Fruit fly (Drosophila melanogaster) whole organism, embryonic: ENCODE measurements around the gene Rpt5.

Experiments
- Antp ChIP-seq: fragments of 200-800 bp; sonication (Bioruptor generic); optimal IDR thresholded peaks from 3 replicates; lab custom pipeline; 2016; ENCODE audit warnings: missing biosample characterization, missing genetic modification characterization
- Bgb ChIP-seq: fragments of 200-800 bp; sonication (Bioruptor generic); IDR thresholded peaks from 2 replicates; pipeline ENCODE4 v1.3.6; 2022; ENCODE audit warnings: missing biosample characterization, missing genetic modification characterization; ENCODE audit not compliant: partially characterized antibody
- Bteb2 ChIP-seq: fragments of 200-800 bp; sonication (Bioruptor generic); optimal IDR thresholded peaks from 2 replicates; lab custom pipeline; 2016; ENCODE audit warnings: missing biosample characterization, missing genetic modification characterization
- CG1024 ChIP-seq: fragments of 200-800 bp; sonication (Bioruptor generic); IDR thresholded peaks from 2 replicates; pipeline ENCODE4 v1.3.6; 2022; ENCODE audit warnings: missing biosample characterization, missing genetic modification characterization
- CG10543 ChIP-seq: fragments of 200-800 bp; sonication (Bioruptor generic); optimal IDR thresholded peaks from 3 replicates; lab custom pipeline; 2017; ENCODE audit warnings: missing biosample characterization, mild to moderate bottlenecking, missing genetic modification characterization, moderate library complexity
- CG10959 ChIP-seq: fragments of 200-800 bp; sonication (Bioruptor generic); IDR thresholded peaks from 2 replicates; pipeline ENCODE4 v1.3.6; 2022; ENCODE audit warnings: missing biosample characterization, missing genetic modification characterization
- CG10979 ChIP-seq: fragments of 200-800 bp; sonication (Bioruptor generic); optimal IDR thresholded peaks from 2 replicates; lab custom pipeline; 2018; ENCODE audit warnings: missing biosample characterization, mild to moderate bottlenecking, missing genetic modification characterization, moderate library complexity
- CG13296 ChIP-seq: fragments of 200-800 bp; sonication (Bioruptor generic); optimal IDR thresholded peaks from 3 replicates; lab custom pipeline; 2018; ENCODE audit warnings: missing biosample characterization, mild to moderate bottlenecking, missing genetic modification characterization
- CG15011 ChIP-seq: fragments of 200-800 bp; sonication (Bioruptor generic); optimal IDR thresholded peaks from 3 replicates; lab custom pipeline; 2018; ENCODE audit warnings: missing biosample characterization, mild to moderate bottlenecking, missing genetic modification characterization
- CG15269 ChIP-seq: fragments of 200-800 bp; sonication (Bioruptor generic); optimal IDR thresholded peaks from 2 replicates; lab custom pipeline; 2018; ENCODE audit warnings: missing biosample characterization, mild to moderate bottlenecking, missing genetic modification characterization, moderate library complexity
- CG17359 ChIP-seq: fragments of 200-800 bp; sonication (Bioruptor generic); optimal IDR thresholded peaks from 3 replicates; lab custom pipeline; 2018; ENCODE audit warnings: missing biosample characterization, mild to moderate bottlenecking, missing genetic modification characterization, moderate library complexity
- CG18262 ChIP-seq: fragments of 200-800 bp; optimal IDR thresholded peaks from 3 replicates; lab custom pipeline; 2019; ENCODE audit warnings: missing biosample characterization, mild to moderate bottlenecking, missing genetic modification characterization, moderate library complexity
- CG1832 ChIP-seq: fragments of 200-800 bp; sonication (Bioruptor generic); optimal IDR thresholded peaks from 2 replicates; lab custom pipeline; 2017; ENCODE audit warnings: missing biosample characterization, mild to moderate bottlenecking, missing genetic modification characterization, inconsistent platforms
- CG18764 ChIP-seq: fragments of 200-800 bp; sonication (Bioruptor generic); optimal IDR thresholded peaks from 3 replicates; lab custom pipeline; 2016; ENCODE audit warnings: missing biosample characterization, missing genetic modification characterization
- CG2120 ChIP-seq: fragments of 200-800 bp; sonication (Bioruptor generic); optimal IDR thresholded peaks from 3 replicates; lab custom pipeline; 2016; ENCODE audit warnings: missing biosample characterization, missing genetic modification characterization
- CG3065 ChIP-seq: fragments of 200-800 bp; sonication (Bioruptor generic); optimal IDR thresholded peaks from 2 replicates; lab custom pipeline; 2016; ENCODE audit warnings: missing biosample characterization, missing genetic modification characterization
- CG3281 ChIP-seq: fragments of 200-800 bp; sonication (Bioruptor generic); optimal IDR thresholded peaks from 3 replicates; lab custom pipeline; 2017; ENCODE audit warnings: missing biosample characterization, mild to moderate bottlenecking, missing genetic modification characterization
- CG3995 ChIP-seq: fragments of 200-800 bp; sonication (Bioruptor generic); optimal IDR thresholded peaks from 3 replicates; lab custom pipeline; 2016; ENCODE audit warnings: missing biosample characterization, missing genetic modification characterization
- CG4282 ChIP-seq: fragments of 200-800 bp; sonication (Bioruptor generic); optimal IDR thresholded peaks from 2 replicates; lab custom pipeline; 2016; ENCODE audit warnings: missing biosample characterization, missing genetic modification characterization
- CG4328 ChIP-seq: fragments of 200-800 bp; sonication (Bioruptor generic); optimal IDR thresholded peaks from 3 replicates; lab custom pipeline; 2017; ENCODE audit warnings: missing biosample characterization, missing genetic modification reagents, missing genetic modification characterization
- CG8290 ChIP-seq, 3 experiments: fragments of 200-800 bp; sonication (Bioruptor generic); optimal IDR thresholded peaks; 2 replicates each; lab custom pipeline; 2016 to 2019; ENCODE audit warnings: missing biosample characterization in 3 of 3, missing genetic modification characterization in 3 of 3, mild to moderate bottlenecking in 2 of 3, moderate library complexity in 1 of 3
- Dfd ChIP-seq, 2 experiments: fragments of >200 bp; optimal IDR thresholded peaks; 2 replicates each; lab custom pipeline; 2017; ENCODE audit warnings: missing biosample characterization in 2 of 2, missing genetic modification characterization in 2 of 2
- Drgx ChIP-seq: fragments of 200-800 bp; sonication (Bioruptor generic); IDR thresholded peaks from 2 replicates; pipeline ENCODE4 v1.3.6; 2022; ENCODE audit warnings: missing biosample characterization, missing genetic modification characterization
- Hey ChIP-seq: fragments of 200-800 bp; sonication (Bioruptor generic); optimal IDR thresholded peaks from 3 replicates; lab custom pipeline; 2018; ENCODE audit warnings: missing biosample characterization, mild to moderate bottlenecking, missing genetic modification characterization
- Hmr ChIP-seq: fragments of 200-800 bp; sonication (Bioruptor generic); optimal IDR thresholded peaks from 3 replicates; lab custom pipeline; 2017; ENCODE audit warnings: mild to moderate bottlenecking, missing biosample characterization, missing genetic modification reagents, missing genetic modification characterization
- Hr78 ChIP-seq, 2 experiments: fragments of 200-800 bp in 1 of 2; fragments of >200 bp in 1 of 2; sonication (Bioruptor generic) in 1 of 2; optimal IDR thresholded peaks; 2 replicates each; lab custom pipeline; 2017 to 2019; ENCODE audit warnings: missing biosample characterization in 2 of 2, missing genetic modification characterization in 2 of 2, mild to moderate bottlenecking in 1 of 2, moderate library complexity in 1 of 2
- Jarid2 ChIP-seq: fragments of 200-800 bp; sonication (Bioruptor generic); optimal IDR thresholded peaks from 3 replicates; lab custom pipeline; 2017; ENCODE audit warnings: mild to moderate bottlenecking, missing biosample characterization, missing genetic modification reagents, missing genetic modification characterization
- MTF-1 ChIP-seq: fragments of 200-800 bp; sonication (Bioruptor generic); optimal IDR thresholded peaks from 2 replicates; lab custom pipeline; 2018; ENCODE audit warnings: missing biosample characterization, mild to moderate bottlenecking, missing genetic modification characterization, borderline replicate concordance
- Optix ChIP-seq: fragments of 200-800 bp; sonication (Bioruptor generic); IDR thresholded peaks from 3 replicates; pipeline ENCODE4 v1.3.6; 2022; ENCODE audit warnings: missing biosample characterization, missing genetic modification characterization
- Scr ChIP-seq: fragments of 200-800 bp; sonication (Bioruptor generic); IDR thresholded peaks from 2 replicates; pipeline ENCODE4 v1.3.6; 2022; ENCODE audit warnings: missing biosample characterization, missing genetic modification characterization; ENCODE audit not compliant: partially characterized antibody
- Six4 ChIP-seq: fragments of 200-800 bp; sonication (Bioruptor generic); optimal IDR thresholded peaks from 2 replicates; lab custom pipeline; 2016; ENCODE audit warnings: missing biosample characterization, missing genetic modification characterization
- ac ChIP-seq: fragments of 200-800 bp; sonication (Bioruptor generic); optimal IDR thresholded peaks from 3 replicates; lab custom pipeline; 2017; ENCODE audit warnings: missing biosample characterization, mild to moderate bottlenecking, missing genetic modification characterization
- cad ChIP-seq: fragments of >200 bp; optimal IDR thresholded peaks from 2 replicates; lab custom pipeline; 2017; ENCODE audit warnings: missing biosample characterization, missing genetic modification characterization
- crp ChIP-seq, 2 experiments: fragments of 200-800 bp; sonication (Bioruptor generic); optimal IDR thresholded peaks; 2 replicates in 1 of 2; 3 replicates in 1 of 2; lab custom pipeline; 2017; ENCODE audit warnings: missing biosample characterization in 2 of 2, missing genetic modification characterization in 2 of 2, mild to moderate bottlenecking in 1 of 2, moderate library complexity in 1 of 2
- danr ChIP-seq: fragments of 200-800 bp; sonication (Bioruptor generic); IDR thresholded peaks from 2 replicates; pipeline ENCODE4 v1.3.6; 2022; ENCODE audit warnings: missing biosample characterization, missing genetic modification characterization
- gfzf ChIP-seq: fragments of 200-800 bp; sonication (Bioruptor generic); optimal IDR thresholded peaks from 2 replicates; lab custom pipeline; 2016; ENCODE audit warnings: missing biosample characterization, mild to moderate bottlenecking, missing genetic modification characterization, moderate library complexity
- h ChIP-seq: fragments of >200 bp; optimal IDR thresholded peaks from 2 replicates; lab custom pipeline; 2017
- hth ChIP-seq: fragments of >200 bp; optimal IDR thresholded peaks from 2 replicates; lab custom pipeline; 2017; ENCODE audit warnings: inconsistent platforms
- insv ChIP-seq, 2 experiments: fragments of 200-800 bp; sonication (Bioruptor generic); optimal IDR thresholded peaks; 3 replicates each; lab custom pipeline; 2016 to 2018; ENCODE audit warnings: missing biosample characterization in 2 of 2, missing genetic modification characterization in 2 of 2
- lola ChIP-seq, 3 experiments: fragments of >200 bp in 2 of 3; fragments of 200-800 bp in 1 of 3; sonication (Bioruptor generic) in 1 of 3; optimal IDR thresholded peaks; 2 replicates each; lab custom pipeline; 2017 to 2019; ENCODE audit warnings: missing biosample characterization in 3 of 3, missing genetic modification characterization in 3 of 3, mild to moderate bottlenecking in 1 of 3, moderate library complexity in 1 of 3
- mam ChIP-seq: fragments of 200-800 bp; sonication (Bioruptor generic); optimal IDR thresholded peaks from 3 replicates; lab custom pipeline; 2016; ENCODE audit warnings: missing biosample characterization, missing genetic modification characterization
- mirr ChIP-seq: fragments of 200-800 bp; sonication (Bioruptor generic); optimal IDR thresholded peaks from 3 replicates; lab custom pipeline; 2018; ENCODE audit warnings: missing biosample characterization, mild to moderate bottlenecking, missing genetic modification characterization
- onecut ChIP-seq: fragments of 200-800 bp; sonication (Bioruptor generic); IDR thresholded peaks from 2 replicates; pipeline ENCODE4 v1.3.6; 2022; ENCODE audit warnings: missing biosample characterization, missing genetic modification characterization
- sens-2 ChIP-seq: fragments of 200-800 bp; sonication (Bioruptor generic); IDR thresholded peaks from 2 replicates; pipeline ENCODE4 v1.3.6; 2022; ENCODE audit warnings: missing biosample characterization, missing genetic modification characterization
- seq ChIP-seq: fragments of 200-800 bp; sonication (Bioruptor generic); IDR thresholded peaks from 2 replicates; pipeline ENCODE4 v1.3.6; 2022; ENCODE audit warnings: missing biosample characterization, missing genetic modification characterization
- tll ChIP-seq, 2 experiments: fragments of 200-800 bp in 1 of 2; fragments of >200 bp in 1 of 2; sonication (Bioruptor generic) in 1 of 2; optimal IDR thresholded peaks; 2 replicates each; lab custom pipeline; 2017 to 2019; ENCODE audit warnings: missing biosample characterization in 2 of 2, missing genetic modification characterization in 2 of 2, mild to moderate bottlenecking in 1 of 2, moderate library complexity in 1 of 2
- trh ChIP-seq: fragments of 200-800 bp; sonication (Bioruptor generic); optimal IDR thresholded peaks from 2 replicates; lab custom pipeline; 2016; ENCODE audit warnings: missing biosample characterization, missing genetic modification characterization
- z ChIP-seq: fragments of 200-800 bp; sonication (Bioruptor generic); IDR thresholded peaks from 3 replicates; pipeline ENCODE4 v1.3.6; 2022; ENCODE audit warnings: missing biosample characterization, missing genetic modification characterization
- zen ChIP-seq: fragments of 200-800 bp; sonication (Bioruptor generic); optimal IDR thresholded peaks from 3 replicates; lab custom pipeline; 2018; ENCODE audit warnings: missing biosample characterization, mild to moderate bottlenecking, missing genetic modification characterization, moderate library complexity
- zfh1 ChIP-seq: fragments of 200-800 bp; sonication (Bioruptor generic); IDR thresholded peaks from 3 replicates; pipeline ENCODE4 v1.3.6; 2022; ENCODE audit warnings: missing biosample characterization, missing genetic modification characterization

Rpt5 gene

dm6 chr3R:23783961-23784360 is 31.3 kb downstream of the Rpt5 start (continued):
- peak; percentile 52 for TF ChIP-seq ac (GFP tag; lab: Kevin White, UChicago)
- peak; percentile 67 for TF ChIP-seq Six4 (GFP tag; lab: Kevin White, UChicago)
- no peak for TF ChIP-seq Hey (tag; lab: Kevin White, UChicago)
- TF ChIP-seq mam: no peak
- peak; percentile 37 for TF ChIP-seq Antp (GFP tag; lab: Kevin White, UChicago)
- peak; percentile 40 for TF ChIP-seq CG8290 (GFP tag; optimal IDR thresholded peaks at IDR 0.05; lab: Kevin White, UChicago)
- no peak for TF ChIP-seq CG8290 (tag; optimal IDR thresholded peaks at IDR 0.05; lab: Kevin White, UChicago)
- TF ChIP-seq danr (GFP tag; lab: Robert Waterston, UW): peak; percentile 46; the same call in 1 of the 2 replicates
- peak; percentile 94 for TF ChIP-seq CG18262
- TF ChIP-seq hth (lab: Kevin White, UChicago): no peak
- peak in 1 of 3 experiments; percentile 91 for TF ChIP-seq lola (GFP tag; optimal IDR thresholded peaks at IDR 0.05; lab: Kevin White, UChicago)
- TF ChIP-seq seq (GFP tag; lab: Robert Waterston, UW): peak; percentile 65
- no peak for TF ChIP-seq Scr (GFP tag; lab: Robert Waterston, UW)
- no peak for TF ChIP-seq CG10543 (GFP tag; lab: Kevin White, UChicago)
- peak; percentile 28 for TF ChIP-seq CG2120
- TF ChIP-seq Bteb2: peak; percentile 18
- peak; percentile 43 for TF ChIP-seq Hmr (GFP tag; lab: Kevin White, UChicago)
- peak in 1 of 2 experiments; percentile 46 for TF ChIP-seq Hr78 (GFP tag; optimal IDR thresholded peaks at IDR 0.05; lab: Kevin White, UChicago)
- TF ChIP-seq MTF-1: peak; percentile 17
- TF ChIP-seq onecut (GFP tag; lab: Robert Waterston, UW): peak; percentile 49
- 0 out of 2 replicates have a peak, but pooled peaks have one; percentile 23 for TF ChIP-seq sens-2
- TF ChIP-seq CG17359: peak; percentile 72
- TF ChIP-seq cad (GFP tag; lab: Kevin White, UChicago): no peak
- TF ChIP-seq CG13296: no peak
- TF ChIP-seq Optix (GFP tag; lab: Robert Waterston, UW): 0 out of 3 replicates have a peak, but pooled peaks have one; percentile 30
- TF ChIP-seq CG1832 (GFP tag; lab: Kevin White, UChicago): no peak
- no peak for TF ChIP-seq z (GFP tag; lab: Robert Waterston, UW)
- TF ChIP-seq CG3281: peak; percentile 42
- TF ChIP-seq mirr (GFP tag; lab: Kevin White, UChicago): no peak
- TF ChIP-seq crp (GFP tag; optimal IDR thresholded peaks at IDR 0.05; lab: Kevin White, UChicago): peak in 1 of 2 experiments; percentile 14
- peak; percentile 53; the same call in 1 of the 2 replicates for TF ChIP-seq CG10959 (GFP tag; lab: Robert Waterston, UW)
- TF ChIP-seq CG4328 (GFP tag; lab: Kevin White, UChicago): peak; percentile 35
- TF ChIP-seq CG10979: peak; percentile 92
- no peak for TF ChIP-seq Bgb (GFP tag; lab: Robert Waterston, UW)
- TF ChIP-seq zfh1 (GFP tag; lab: Robert Waterston, UW): peak; percentile 82
- TF ChIP-seq CG1024 (GFP tag; lab: Robert Waterston, UW): peak; percentile 3; the same call in 1 of the 2 replicates
- peak; percentile 25 for TF ChIP-seq CG4282 (GFP tag; lab: Kevin White, UChicago)
- peak; percentile 10 for TF ChIP-seq CG3065 (GFP tag; lab: Kevin White, UChicago)
- TF ChIP-seq Drgx (GFP tag; lab: Robert Waterston, UW): peak; percentile 79
- TF ChIP-seq h (lab: Kevin White, UChicago): no peak
- TF ChIP-seq gfzf (GFP tag; lab: Kevin White, UChicago): no peak
- TF ChIP-seq insv (GFP tag; optimal IDR thresholded peaks at IDR 0.05; lab: Kevin White, UChicago): no peak
- TF ChIP-seq CG3995 (GFP tag; lab: Kevin White, UChicago): no peak
- TF ChIP-seq trh: peak; percentile 49
- peak; percentile 34 for TF ChIP-seq Jarid2 (GFP tag; lab: Kevin White, UChicago)
- peak; percentile 60 for TF ChIP-seq zen
- TF ChIP-seq CG15011: peak; percentile 51
- TF ChIP-seq Dfd (GFP tag; optimal IDR thresholded peaks at IDR 0.05; lab: Kevin White, UChicago): no peak
- peak; percentile 66 for TF ChIP-seq CG15269 (tag; lab: Kevin White, UChicago)
- TF ChIP-seq tll (GFP tag; optimal IDR thresholded peaks at IDR 0.05; lab: Kevin White, UChicago): no peak
- peak; percentile 57 for TF ChIP-seq CG18764
